Worm (Caenorhabditis elegans) whole organism, L4/young adult: Measurements from ENCODE around the gene C11E4.6.

Experiments
- W03F9.2 ChIP-seq: fragments of 150-350 bp; optimal IDR thresholded peaks from 2 replicates; lab custom pipeline; 2014; ENCODE audit warnings: missing biosample characterization, missing genetic modification characterization
- dao-5 ChIP-seq: sonication (generic microtip); optimal IDR thresholded peaks from 2 replicates; lab custom pipeline; 2016; ENCODE audit warnings: missing genotype, missing genetic modification characterization, moderate library complexity, missing compliant biosample characterization
- him-1 ChIP-seq: sonication (generic microtip); optimal IDR thresholded peaks from 2 replicates; lab custom pipeline; 2016; ENCODE audit warnings: missing genotype, missing genetic modification reagents, missing genetic modification characterization, missing compliant biosample characterization

DNA sequence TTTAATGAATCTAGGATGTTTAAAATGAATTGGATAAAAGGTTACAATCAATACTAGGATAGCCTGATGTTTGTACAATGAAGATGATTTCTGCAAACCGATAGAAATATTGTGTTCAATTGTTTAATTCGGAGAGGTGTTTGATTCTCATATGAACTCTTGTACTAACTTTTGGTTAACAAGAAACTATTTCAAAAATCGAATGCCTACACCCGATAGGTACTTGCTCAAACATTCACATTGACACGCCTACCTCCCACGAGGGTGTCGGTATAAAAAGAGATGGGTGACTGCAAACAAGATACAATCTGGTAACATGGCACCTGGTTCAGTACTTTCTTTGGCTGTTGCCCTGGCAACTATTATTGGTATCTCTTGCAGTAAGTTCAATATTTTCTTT, 22.7 kb upstream of the C11E4.6 start, which contains the start of gene gpx-3:
- TF ChIP-seq dao-5 (tag; lab: Kevin White, UChicago) = no peak
- TF ChIP-seq him-1 (tag; lab: Kevin White, UChicago) = no peak
- TF ChIP-seq W03F9.2 (tag; lab: Kevin White, UChicago) = no peak
